Fruit fly (Drosophila melanogaster) whole organism, embryonic: ENCODE results near the gene CG10570.

ENCODE experiments used
- Adf1 ChIP-seq: fragments of 200-800 bp; sonication (Bioruptor generic); IDR thresholded peaks from 2 replicates; pipeline ENCODE4 v1.3.6; 2022; ENCODE audit warnings: missing biosample characterization, missing genetic modification characterization
- B-H2 ChIP-seq: fragments of 200-800 bp; sonication (Bioruptor generic); optimal IDR thresholded peaks from 2 replicates; lab custom pipeline; 2018; ENCODE audit warnings: missing biosample characterization, mild to moderate bottlenecking, missing genetic modification characterization
- Bteb2 ChIP-seq: fragments of 200-800 bp; sonication (Bioruptor generic); optimal IDR thresholded peaks from 2 replicates; lab custom pipeline; 2016; ENCODE audit warnings: missing biosample characterization, missing genetic modification characterization
- CG10209 ChIP-seq: fragments of 200-800 bp; sonication (Bioruptor generic); optimal IDR thresholded peaks from 3 replicates; lab custom pipeline; 2017; ENCODE audit warnings: missing biosample characterization, mild to moderate bottlenecking, missing genetic modification characterization, missing genetic modification reagents
- CG10274 ChIP-seq: fragments of 200-800 bp; sonication (Bioruptor generic); optimal IDR thresholded peaks from 3 replicates; lab custom pipeline; 2017; ENCODE audit warnings: missing biosample characterization, mild to moderate bottlenecking, missing genetic modification characterization
- CG11695 ChIP-seq: fragments of 200-800 bp; sonication (Bioruptor generic); IDR thresholded peaks from 3 replicates; pipeline ENCODE4 v1.3.6; 2022; ENCODE audit warnings: missing biosample characterization, missing genetic modification characterization
- CG12155 ChIP-seq: fragments of 200-800 bp; sonication (Bioruptor generic); optimal IDR thresholded peaks from 3 replicates; lab custom pipeline; 2016; ENCODE audit warnings: missing biosample characterization, missing genetic modification characterization
- CG15479 ChIP-seq: fragments of 200-800 bp; sonication (Bioruptor generic); optimal IDR thresholded peaks from 3 replicates; lab custom pipeline; 2019; ENCODE audit warnings: missing biosample characterization, mild to moderate bottlenecking, missing genetic modification characterization, moderate library complexity
- CG2712 ChIP-seq: fragments of 200-800 bp; optimal IDR thresholded peaks from 3 replicates; lab custom pipeline; 2019; ENCODE audit warnings: missing biosample characterization, mild to moderate bottlenecking, missing genetic modification characterization, moderate library complexity
- CG4424 ChIP-seq: fragments of 200-800 bp; sonication (Bioruptor generic); optimal IDR thresholded peaks from 3 replicates; lab custom pipeline; 2016; ENCODE audit warnings: missing biosample characterization, missing genetic modification characterization
- CG4730 ChIP-seq: fragments of 200-800 bp; sonication (Bioruptor generic); IDR thresholded peaks from 2 replicates; pipeline ENCODE4 v1.3.6; 2022; ENCODE audit warnings: missing biosample characterization, missing genetic modification characterization
- CG4820 ChIP-seq: fragments of 200-800 bp; sonication (Bioruptor generic); optimal IDR thresholded peaks from 3 replicates; lab custom pipeline; 2016; ENCODE audit warnings: missing biosample characterization, missing genetic modification characterization
- CG5953 ChIP-seq: fragments of 200-800 bp; sonication (Bioruptor generic); IDR thresholded peaks from 2 replicates; pipeline ENCODE4 v1.3.6; 2022; ENCODE audit warnings: missing biosample characterization, missing genetic modification characterization
- CG6272 ChIP-seq: fragments of 200-800 bp; sonication (Bioruptor generic); IDR thresholded peaks from 2 replicates; pipeline ENCODE4 v1.3.6; 2022; ENCODE audit warnings: missing biosample characterization, missing genetic modification characterization
- CG7963 ChIP-seq: fragments of 200-800 bp; sonication (Bioruptor generic); IDR thresholded peaks from 3 replicates; pipeline ENCODE4 v1.3.6; 2022; ENCODE audit warnings: missing biosample characterization, missing genetic modification characterization; ENCODE audit not compliant: partially characterized antibody
- CG9215 ChIP-seq: fragments of 200-800 bp; sonication (Bioruptor generic); IDR thresholded peaks from 2 replicates; pipeline ENCODE4 v1.3.6; 2022; ENCODE audit warnings: missing biosample characterization, missing genetic modification characterization
- H15 ChIP-seq: fragments of 200-800 bp; sonication (Bioruptor generic); IDR thresholded peaks from 3 replicates; pipeline ENCODE4 v1.3.6; 2022; ENCODE audit warnings: missing biosample characterization, missing genetic modification characterization
- Hsf ChIP-seq: fragments of 200-800 bp; sonication (Bioruptor generic); optimal IDR thresholded peaks from 3 replicates; lab custom pipeline; 2016; ENCODE audit warnings: missing biosample characterization, missing genetic modification characterization
- Kr ChIP-seq: fragments of 200-800 bp; sonication (Bioruptor generic); optimal IDR thresholded peaks from 2 replicates; lab custom pipeline; 2017; ENCODE audit warnings: missing biosample characterization, mild to moderate bottlenecking, missing genetic modification characterization
- Med ChIP-seq: fragments of 200-800 bp; sonication (Bioruptor generic); peaks from one replicate; lab custom pipeline; 2016; ENCODE audit warnings: missing biosample characterization, missing genetic modification characterization, mild to moderate bottlenecking, inconsistent platforms, moderate library complexity
- NC2β ChIP-seq: fragments of 200-800 bp; sonication (Bioruptor generic); optimal IDR thresholded peaks from 2 replicates; lab custom pipeline; 2016; ENCODE audit warnings: missing biosample characterization, missing genetic modification characterization
- NFAT ChIP-seq: fragments of 200-800 bp; sonication (Bioruptor generic); IDR thresholded peaks from 2 replicates; pipeline ENCODE4 v1.3.6; 2022; ENCODE audit warnings: missing biosample characterization, missing genetic modification characterization
- Ptx1 ChIP-seq: fragments of 200-800 bp; sonication (Bioruptor generic); IDR thresholded peaks from 2 replicates; pipeline ENCODE4 v1.3.6; 2022; ENCODE audit warnings: missing biosample characterization, missing genetic modification characterization
- Sin3A ChIP-seq: fragments of >200 bp; optimal IDR thresholded peaks from 2 replicates; lab custom pipeline; 2018
- Trl ChIP-seq, 3 experiments: fragments of >200 bp in 2 of 3; fragments of 200-800 bp in 1 of 3; sonication (Bioruptor generic) in 1 of 3; optimal IDR thresholded peaks; 2 replicates in 1 of 3; 3 replicates in 2 of 3; lab custom pipeline; 2016 to 2017; ENCODE audit warnings: missing biosample characterization in 1 of 3, missing genetic modification characterization in 1 of 3
- Usf ChIP-seq: fragments of 200-800 bp; sonication (Bioruptor generic); optimal IDR thresholded peaks from 2 replicates; lab custom pipeline; 2017; ENCODE audit warnings: missing genotype, missing biosample characterization, missing genetic modification characterization
- Vsx1 ChIP-seq: fragments of 200-800 bp; sonication (Bioruptor generic); optimal IDR thresholded peaks from 2 replicates; lab custom pipeline; 2017; ENCODE audit warnings: missing biosample characterization, mild to moderate bottlenecking, missing genetic modification characterization, missing genetic modification reagents
- ab ChIP-seq: fragments of 200-800 bp; sonication (Bioruptor generic); optimal IDR thresholded peaks from 2 replicates; lab custom pipeline; 2016; ENCODE audit warnings: missing biosample characterization, missing genetic modification characterization
- az2 ChIP-seq: fragments of 200-800 bp; sonication (Bioruptor generic); optimal IDR thresholded peaks from 3 replicates; lab custom pipeline; 2016; ENCODE audit warnings: missing biosample characterization, missing genetic modification characterization
- gcm ChIP-seq: fragments of 200-800 bp; sonication (Bioruptor generic); optimal IDR thresholded peaks from 2 replicates; lab custom pipeline; 2019; ENCODE audit warnings: missing biosample characterization, mild to moderate bottlenecking, missing genetic modification characterization, moderate library complexity
- gfzf ChIP-seq: fragments of 200-800 bp; sonication (Bioruptor generic); optimal IDR thresholded peaks from 2 replicates; lab custom pipeline; 2016; ENCODE audit warnings: missing biosample characterization, mild to moderate bottlenecking, missing genetic modification characterization, moderate library complexity
- grn ChIP-seq: fragments of 200-800 bp; sonication (Bioruptor generic); optimal IDR thresholded peaks from 3 replicates; lab custom pipeline; 2017; ENCODE audit warnings: missing biosample characterization, missing genetic modification characterization
- gsb ChIP-seq: fragments of 200-800 bp; sonication (Bioruptor generic); IDR thresholded peaks from 2 replicates; pipeline ENCODE4 v1.3.6; 2022; ENCODE audit warnings: missing biosample characterization, missing genetic modification characterization
- gsb-n ChIP-seq: fragments of 200-800 bp; sonication (Bioruptor generic); optimal IDR thresholded peaks from 3 replicates; lab custom pipeline; 2018; ENCODE audit warnings: missing biosample characterization, mild to moderate bottlenecking, missing genetic modification characterization
- lab ChIP-seq: fragments of 200-800 bp; sonication (Bioruptor generic); optimal IDR thresholded peaks from 3 replicates; lab custom pipeline; 2017; ENCODE audit warnings: missing biosample characterization, missing genetic modification characterization, mild to moderate bottlenecking, moderate library complexity, missing genetic modification reagents
- mam ChIP-seq: fragments of 200-800 bp; sonication (Bioruptor generic); optimal IDR thresholded peaks from 3 replicates; lab custom pipeline; 2016; ENCODE audit warnings: missing biosample characterization, missing genetic modification characterization
- nerfin-2 ChIP-seq: fragments of 200-800 bp; sonication (Bioruptor generic); IDR thresholded peaks from 2 replicates; pipeline ENCODE4 v1.3.6; 2022; ENCODE audit warnings: missing biosample characterization, missing genetic modification characterization; ENCODE audit not compliant: partially characterized antibody
- nmo ChIP-seq: fragments of 200-800 bp; sonication (Bioruptor generic); optimal IDR thresholded peaks from 2 replicates; lab custom pipeline; 2018; ENCODE audit warnings: missing biosample characterization, mild to moderate bottlenecking, missing genetic modification characterization, moderate library complexity
- oc ChIP-seq: fragments of 200-800 bp; sonication (Bioruptor generic); optimal IDR thresholded peaks from 2 replicates; lab custom pipeline; 2018; ENCODE audit warnings: missing biosample characterization, mild to moderate bottlenecking, missing genetic modification characterization, moderate library complexity
- pita ChIP-seq: fragments of 200-800 bp; sonication (Bioruptor generic); optimal IDR thresholded peaks from 2 replicates; lab custom pipeline; 2017; ENCODE audit warnings: missing biosample characterization, mild to moderate bottlenecking, missing genetic modification characterization
- sqz ChIP-seq: fragments of 200-800 bp; sonication (Bioruptor generic); optimal IDR thresholded peaks from 3 replicates; lab custom pipeline; 2018; ENCODE audit warnings: missing biosample characterization, mild to moderate bottlenecking, missing genetic modification characterization
- stc ChIP-seq: fragments of 200-800 bp; sonication (Bioruptor generic); IDR thresholded peaks from 2 replicates; pipeline ENCODE4 v1.3.6; 2022; ENCODE audit warnings: missing biosample characterization, missing genetic modification characterization
- z ChIP-seq: fragments of 200-800 bp; sonication (Bioruptor generic); IDR thresholded peaks from 3 replicates; pipeline ENCODE4 v1.3.6; 2022; ENCODE audit warnings: missing biosample characterization, missing genetic modification characterization
- zfh1 ChIP-seq: fragments of 200-800 bp; sonication (Bioruptor generic); IDR thresholded peaks from 3 replicates; pipeline ENCODE4 v1.3.6; 2022; ENCODE audit warnings: missing biosample characterization, missing genetic modification characterization

CG10570 gene

dm6 chr2L:18776559-18776958 is 34.5 kb downstream of the CG10570 start (continued):
- TF ChIP-seq grn (no peak), pita (GFP tag; lab: Kevin White, UChicago) (peak; percentile 71), gfzf (GFP tag; lab: Kevin White, UChicago) (no peak), Trl (optimal IDR thresholded peaks at IDR 0.05; lab: Kevin White, UChicago) (no peak), Trl (GFP tag; optimal IDR thresholded peaks at IDR 0.05; lab: Kevin White, UChicago) (no peak), nmo (peak; percentile 8), Adf1 (no peak), mam (GFP tag; lab: Kevin White, UChicago) (no peak), Usf (GFP tag; lab: Kevin White, UChicago) (no peak), NFAT (GFP tag; lab: Robert Waterston, UW) (peak; percentile 19; the same call in 1 of the 2 replicates), CG5953 (GFP tag; lab: Robert Waterston, UW) (no peak), CG2712 (tag; lab: Kevin White, UChicago) (peak; percentile 19), gsb (GFP tag; lab: Robert Waterston, UW) (no peak)

dm6 chr2L:18775274-18775673 is 35.8 kb downstream of the CG10570 start:
- TF ChIP-seq ab (GFP tag; lab: Kevin White, UChicago) (no peak), Vsx1 (GFP tag; lab: Kevin White, UChicago) (no peak), CG9215 (GFP tag; lab: Robert Waterston, UW) (no peak), CG4424 (GFP tag; lab: Kevin White, UChicago) (no peak), CG4730 (GFP tag; lab: Robert Waterston, UW) (no peak), zfh1 (no peak), CG10209 (no peak), CG11695 (no peak), Ptx1 (no peak), Sin3A (lab: Kevin White, UChicago) (no peak), nerfin-2 (GFP tag; lab: Robert Waterston, UW) (no peak), Kr (GFP tag; lab: Kevin White, UChicago) (peak; percentile 64), grn (peak; percentile 23), gsb-n (tag; lab: Kevin White, UChicago) (peak; percentile 50), stc (GFP tag; lab: Robert Waterston, UW) (no peak), oc (peak; percentile 84), B-H2 (no peak), NC2β (GFP tag; lab: Kevin White, UChicago) (no peak), CG6272 (GFP tag; lab: Robert Waterston, UW) (0 out of 2 replicates have a peak, but pooled peaks have one; percentile 9), Hsf (GFP tag; lab: Kevin White, UChicago) (no peak), sqz (GFP tag; lab: Kevin White, UChicago) (no peak), Med (GFP tag; lab: Kevin White, UChicago) (peak; percentile 4), CG4820 (GFP tag; lab: Kevin White, UChicago) (no peak), CG10274 (GFP tag; lab: Kevin White, UChicago) (no peak), lab (no peak), H15 (GFP tag; lab: Robert Waterston, UW) (no peak), CG12155 (GFP tag; lab: Kevin White, UChicago) (no peak), CG7963 (no peak), gcm (peak; percentile 15), Bteb2 (GFP tag; lab: Kevin White, UChicago) (no peak), az2 (GFP tag; lab: Kevin White, UChicago) (no peak), z (GFP tag; lab: Robert Waterston, UW) (no peak), CG15479 (GFP tag; lab: Kevin White, UChicago) (peak; percentile 60), gsb (GFP tag; lab: Robert Waterston, UW) (no peak)
